Worm (Caenorhabditis elegans): ENCODE measurements around the gene catp-3.

Gene catp-3

ce11 chrV:8079813-8080212 is 4.0 kb downstream of the catp-3 start (continued):
- no peak for TF ChIP-seq ets-5 (GFP tag; IDR thresholded peaks at IDR 0.05)

- TF ChIP-seq elt-2 (tag; optimal IDR thresholded peaks at IDR 0.05) (no peak), Y116A8C.19 (tag; optimal IDR thresholded peaks at IDR 0.05; ENCODE audit: borderline replicate concordance) (no peak), nhr-20 (tag; optimal IDR thresholded peaks at IDR 0.05) (no peak), nhr-77 (tag; optimal IDR thresholded peaks at IDR 0.05) (no peak), hpl-2 (GFP tag; optimal IDR thresholded peaks at IDR 0.05) (no peak), ceh-63 (GFP tag; optimal IDR thresholded peaks at IDR 0.05) (no peak), unc-86 (tag; optimal IDR thresholded peaks at IDR 0.05) (no peak), egl-13 (tag; optimal IDR thresholded peaks at IDR 0.05) (no peak), irx-1 (tag; optimal IDR thresholded peaks at IDR 0.05) (no peak), nhr-28 (tag; optimal IDR thresholded peaks at IDR 0.05) (no peak), hlh-17 (GFP tag; optimal IDR thresholded peaks at IDR 0.05; ENCODE audit: borderline replicate concordance) (no peak), swsn-7 (tag; optimal IDR thresholded peaks at IDR 0.05) (no peak), ces-1 (GFP tag; optimal IDR thresholded peaks at IDR 0.05) (no peak), nhr-237 (tag; optimal IDR thresholded peaks at IDR 0.05) (no peak), snu-23 (GFP tag; optimal IDR thresholded peaks at IDR 0.05) (no peak), elt-3 (tag; optimal IDR thresholded peaks at IDR 0.05) (no peak), unc-62 (GFP tag; optimal IDR thresholded peaks at IDR 0.05) (no peak), blmp-1 (tag; optimal IDR thresholded peaks at IDR 0.05) (no peak), nhr-90 (tag; optimal IDR thresholded peaks at IDR 0.05; ENCODE audit: poor library complexity) (no peak)
Observed at ce11 chrV:8081579-8081978, 5.8 kb downstream of the catp-3 start, which contains the start of gene str-131. str-131 (minus strand) TSS chrV:8081679.

- TF ChIP-seq nhr-237 (tag; optimal IDR thresholded peaks at IDR 0.05) (no peak), fkh-4 (tag; optimal IDR thresholded peaks at IDR 0.05; ENCODE audit: borderline replicate concordance) (no peak), nhr-71 (tag; optimal IDR thresholded peaks at IDR 0.05) (no peak), aly-2 (tag; optimal IDR thresholded peaks at IDR 0.05) (no peak), mef-2 (tag; optimal IDR thresholded peaks at IDR 0.05) (no peak), lir-3 (tag; optimal IDR thresholded peaks at IDR 0.05; ENCODE audit: poor library complexity) (no peak), F16B12.6 (tag; optimal IDR thresholded peaks at IDR 0.05) (no peak), unc-130 (tag; optimal IDR thresholded peaks at IDR 0.05) (no peak), nhr-12 (tag; optimal IDR thresholded peaks at IDR 0.05) (no peak), ceh-8 (GFP tag; optimal IDR thresholded peaks at IDR 0.05) (no peak), fkh-8 (tag; optimal IDR thresholded peaks at IDR 0.05) (no peak), pag-3 (tag; optimal IDR thresholded peaks at IDR 0.05; ENCODE audit: borderline replicate concordance, insufficient read depth) (no peak), Y116A8C.19 (tag; optimal IDR thresholded peaks at IDR 0.05; ENCODE audit: borderline replicate concordance) (no peak), xbp-1 (tag; optimal IDR thresholded peaks at IDR 0.05) (no peak), ceh-90 (tag; optimal IDR thresholded peaks at IDR 0.05) (no peak), lin-39 (tag; optimal IDR thresholded peaks at IDR 0.05) (no peak), nhr-47 (tag; optimal IDR thresholded peaks at IDR 0.05) (no peak), hpl-2 (GFP tag; optimal IDR thresholded peaks at IDR 0.05) (no peak), mab-9 (GFP tag; IDR thresholded peaks at IDR 0.05) (no peak), nhr-19 (GFP tag; conservative IDR thresholded peaks at IDR 0.05) (no peak)
Observed at ce11 chrV:8085141-8085540, 9.3 kb downstream of the catp-3 start, which contains the start of gene C09H5.7. C09H5.7 (minus strand) TSS chrV:8085241.

ce11 chrV:8090595-8090994 is 14.8 kb downstream of the catp-3 start, which contains the start of gene str-130:
str-130 (minus strand) TSS chrV:8090695.
- no peak for TF ChIP-seq nhr-84 (tag; optimal IDR thresholded peaks at IDR 0.05)
- TF ChIP-seq ceh-88 (GFP tag; IDR thresholded peaks at IDR 0.05), result no peak
- no peak for TF ChIP-seq aha-1 (tag; optimal IDR thresholded peaks at IDR 0.05)
